Worm (Caenorhabditis elegans) whole organism, L2 larva: ENCODE measurements around the gene F17C8.6.

ENCODE experiments used
- ZK546.5 ChIP-seq: sonication (generic microtip); optimal IDR thresholded peaks from 2 replicates; lab custom pipeline; 2017; ENCODE audit warnings: missing biosample characterization, missing genetic modification characterization
- elt-3 ChIP-seq: sonication (generic microtip); optimal IDR thresholded peaks from 2 replicates; lab custom pipeline; 2017; ENCODE audit warnings: missing biosample characterization, missing genetic modification characterization
- nhr-10 ChIP-seq: sonication (generic microtip); optimal IDR thresholded peaks from 2 replicates; lab custom pipeline; 2017; ENCODE audit warnings: missing biosample characterization, missing genetic modification characterization
- nhr-77 ChIP-seq: fragments of 150-350 bp; optimal IDR thresholded peaks from 2 replicates; lab custom pipeline; 2014; ENCODE audit warnings: missing biosample characterization, missing genetic modification characterization
- sma-9 ChIP-seq, 2 experiments: fragments of 150-350 bp in 1 of 2; sonication (generic microtip) in 1 of 2; optimal IDR thresholded peaks; 2 replicates each; lab custom pipeline; 2014 to 2016; ENCODE audit warnings: missing genetic modification characterization in 2 of 2, mild to moderate bottlenecking in 1 of 2, missing biosample characterization in 1 of 2, missing compliant biosample characterization in 1 of 2, missing genetic modification reagents in 1 of 2, moderate library complexity in 1 of 2
- snpc-4 ChIP-seq: fragments of 150-350 bp; optimal IDR thresholded peaks from 2 replicates; lab custom pipeline; 2014; ENCODE audit warnings: missing biosample characterization, missing genetic modification characterization
- unc-62 ChIP-seq: fragments of 150-350 bp; optimal IDR thresholded peaks from 2 replicates; lab custom pipeline; 2014; ENCODE audit warnings: missing biosample characterization, missing genetic modification reagents, missing genetic modification characterization

DNA sequence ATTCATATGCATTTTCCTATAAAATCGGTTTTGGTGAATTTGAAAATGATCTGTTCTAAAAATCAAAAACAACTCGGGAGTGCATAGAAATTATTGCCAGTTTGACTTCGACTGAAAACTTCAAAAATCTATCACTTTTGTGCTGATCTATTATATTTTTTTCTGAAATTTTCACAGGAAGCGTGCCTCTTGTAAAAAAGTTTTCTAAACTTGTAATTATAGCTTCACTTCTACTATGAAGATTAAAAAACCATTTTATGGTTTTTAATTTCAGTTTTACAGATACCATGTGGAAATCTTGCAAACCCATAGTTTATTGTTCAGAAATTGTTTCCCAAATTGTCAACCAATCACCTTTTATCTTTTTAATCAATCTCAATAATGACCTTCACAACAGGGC is 11.8 kb downstream of the F17C8.6 start, which contains the start of gene F17C8.9:
- TF ChIP-seq snpc-4 (no peak), elt-3 (tag; lab: Kevin White, UChicago) (no peak), unc-62 (GFP tag; lab: Kevin White, UChicago) (no peak), ZK546.5 (no peak), sma-9 (GFP tag; optimal IDR thresholded peaks at IDR 0.05; lab: Kevin White, UChicago) (no peak), sma-9 (tag; optimal IDR thresholded peaks at IDR 0.05; lab: Kevin White, UChicago) (no peak), nhr-10 (no peak), nhr-77 (tag; lab: Kevin White, UChicago) (no peak)
